Worm (Caenorhabditis elegans) whole organism, L1 larva: ENCODE results near the gene hot-4.
A peak's percentile ranks its signal among the peaks of the same experiment; 100 is the strongest.

Experiments used
- C04F5.9 ChIP-seq: sonication (generic microtip); optimal IDR thresholded peaks from 2 replicates; lab custom pipeline; 2016; ENCODE audit warnings: missing genetic modification characterization, missing compliant biosample characterization
- C16A3.4 ChIP-seq: fragments of 150-350 bp; optimal IDR thresholded peaks from 2 replicates; lab custom pipeline; 2014; ENCODE audit warnings: missing biosample characterization, missing genetic modification characterization
- C34B4.2 ChIP-seq: sonication (generic microtip); optimal IDR thresholded peaks from 2 replicates; lab custom pipeline; 2017; ENCODE audit warnings: mild to moderate bottlenecking, missing genetic modification characterization, missing compliant biosample characterization
- aha-1 ChIP-seq: fragments of 150-350 bp; optimal IDR thresholded peaks from 2 replicates; lab custom pipeline; 2014; ENCODE audit warnings: missing biosample characterization, missing genetic modification characterization
- blmp-1 ChIP-seq: fragments of 150-350 bp; optimal IDR thresholded peaks from 2 replicates; lab custom pipeline; 2014; ENCODE audit warnings: missing biosample characterization, missing genetic modification characterization
- ceh-63 ChIP-seq: fragments of 200-800 bp; sonication (Bioruptor generic); optimal IDR thresholded peaks from 2 replicates; lab custom pipeline; 2018; ENCODE audit warnings: mild to moderate bottlenecking, missing genetic modification characterization, missing compliant biosample characterization
- ceh-8 ChIP-seq: fragments of 200-800 bp; sonication (Bioruptor generic); optimal IDR thresholded peaks from 2 replicates; lab custom pipeline; 2018; ENCODE audit warnings: mild to moderate bottlenecking, missing genetic modification characterization, moderate library complexity, missing compliant biosample characterization
- ceh-90 ChIP-seq: sonication (generic microtip); optimal IDR thresholded peaks from 2 replicates; lab custom pipeline; 2016; ENCODE audit warnings: missing genetic modification characterization, missing compliant biosample characterization
- egl-13 ChIP-seq: sonication (generic microtip); optimal IDR thresholded peaks from 2 replicates; lab custom pipeline; 2016; ENCODE audit warnings: missing genotype, missing genetic modification reagents, missing genetic modification characterization, missing compliant biosample characterization
- egl-27 ChIP-seq, 2 experiments: fragments of 150-350 bp in 1 of 2; sonication (generic microtip); optimal IDR thresholded peaks; 3 replicates each; lab custom pipeline; 2017 to 2018; ENCODE audit warnings: missing biosample characterization in 2 of 2, missing genetic modification characterization in 2 of 2, missing genetic modification reagents in 2 of 2
- elt-2 ChIP-seq: sonication (generic microtip); optimal IDR thresholded peaks from 2 replicates; lab custom pipeline; 2016; ENCODE audit warnings: missing genetic modification characterization, mild to moderate bottlenecking, inconsistent platforms, missing compliant biosample characterization, missing genetic modification reagents
- elt-3 ChIP-seq, 6 experiments: fragments of 150-350 bp in 1 of 6; sonication (generic microtip); optimal IDR thresholded peaks; 2 replicates each; lab custom pipeline; 2017 to 2018; ENCODE audit warnings: missing biosample characterization in 6 of 6, missing genetic modification characterization in 6 of 6, inconsistent platforms in 1 of 6
- ets-5 ChIP-seq: fragments of 200-800 bp; sonication (Bioruptor generic); IDR thresholded peaks from 2 replicates; pipeline ENCODE4 v1.3.6; 2022; ENCODE audit warnings: missing genetic modification characterization, missing compliant biosample characterization
- fkh-4 ChIP-seq: sonication (generic microtip); optimal IDR thresholded peaks from 2 replicates; lab custom pipeline; 2016; ENCODE audit warnings: missing compliant biosample characterization, missing genetic modification characterization, borderline replicate concordance
- grh-1 ChIP-seq: fragments of 200-800 bp; sonication (Bioruptor generic); IDR thresholded peaks from 2 replicates; pipeline ENCODE4 v1.3.6; 2022; ENCODE audit warnings: missing genetic modification reagents, missing genetic modification characterization, missing compliant biosample characterization
- hlh-17 ChIP-seq: fragments of 200-800 bp; sonication (Bioruptor generic); optimal IDR thresholded peaks from 2 replicates; lab custom pipeline; 2018; ENCODE audit warnings: missing genetic modification characterization, mild to moderate bottlenecking, missing compliant biosample characterization, moderate library complexity, borderline replicate concordance
- irx-1 ChIP-seq: sonication (generic microtip); optimal IDR thresholded peaks from 2 replicates; lab custom pipeline; 2016; ENCODE audit warnings: missing genetic modification characterization, missing compliant biosample characterization
- isw-1 ChIP-seq: fragments of 200-800 bp; sonication (Bioruptor generic); IDR thresholded peaks from 2 replicates; pipeline ENCODE4 v1.3.6; 2022; ENCODE audit warnings: missing genetic modification characterization, missing compliant biosample characterization
- jun-1 ChIP-seq: fragments of 150-350 bp; optimal IDR thresholded peaks from 2 replicates; lab custom pipeline; 2014; ENCODE audit warnings: missing biosample characterization, missing genetic modification reagents, missing genetic modification characterization
- lin-13 ChIP-seq: fragments of 150-350 bp; optimal IDR thresholded peaks from 2 replicates; lab custom pipeline; 2014; ENCODE audit warnings: missing biosample characterization, missing genetic modification reagents, missing genetic modification characterization
- lin-14 ChIP-seq: fragments of 200-800 bp; sonication (Bioruptor generic); optimal IDR thresholded peaks from 2 replicates; lab custom pipeline; 2018; ENCODE audit warnings: mild to moderate bottlenecking, missing genetic modification characterization, moderate library complexity, missing compliant biosample characterization
- lir-3 ChIP-seq: sonication (generic microtip); optimal IDR thresholded peaks from 2 replicates; lab custom pipeline; 2016; ENCODE audit warnings: mild to moderate bottlenecking, missing genetic modification characterization, moderate library complexity, missing compliant biosample characterization; ENCODE audit not compliant: poor library complexity
- lsy-2 ChIP-seq, 2 experiments: fragments of 150-350 bp; optimal IDR thresholded peaks; 2 replicates each; lab custom pipeline; 2014; ENCODE audit warnings: missing biosample characterization in 2 of 2, missing genetic modification characterization in 2 of 2
- mab-9 ChIP-seq: fragments of 200-800 bp; sonication (Bioruptor generic); IDR thresholded peaks from 2 replicates; pipeline ENCODE4 v1.3.6; 2022; ENCODE audit warnings: missing genetic modification reagents, missing genetic modification characterization, missing compliant biosample characterization
- mef-2 ChIP-seq: fragments of 150-350 bp; optimal IDR thresholded peaks from 2 replicates; lab custom pipeline; 2014; ENCODE audit warnings: missing biosample characterization, missing genetic modification characterization
- nhr-11 ChIP-seq: fragments of 150-350 bp; optimal IDR thresholded peaks from 2 replicates; lab custom pipeline; 2014; ENCODE audit warnings: missing biosample characterization, missing genetic modification characterization
- nhr-12 ChIP-seq: sonication (generic microtip); optimal IDR thresholded peaks from 2 replicates; lab custom pipeline; 2017; ENCODE audit warnings: missing biosample characterization, missing genetic modification characterization
- nhr-237 ChIP-seq: fragments of 150-350 bp; optimal IDR thresholded peaks from 2 replicates; lab custom pipeline; 2014; ENCODE audit warnings: missing biosample characterization, missing genetic modification characterization
- nhr-47 ChIP-seq: sonication (generic microtip); optimal IDR thresholded peaks from 2 replicates; lab custom pipeline; 2016; ENCODE audit warnings: mild to moderate bottlenecking, missing genetic modification characterization, moderate library complexity, missing compliant biosample characterization
- nhr-71 ChIP-seq: sonication (generic microtip); optimal IDR thresholded peaks from 2 replicates; lab custom pipeline; 2016; ENCODE audit warnings: mild to moderate bottlenecking, missing genetic modification characterization, moderate library complexity, missing compliant biosample characterization
- nhr-76 ChIP-seq: sonication (generic microtip); optimal IDR thresholded peaks from 2 replicates; lab custom pipeline; 2017; ENCODE audit warnings: missing biosample characterization, missing genetic modification characterization
- nhr-90 ChIP-seq: sonication (generic microtip); optimal IDR thresholded peaks from 2 replicates; lab custom pipeline; 2016; ENCODE audit warnings: mild to moderate bottlenecking, missing genetic modification characterization, missing compliant biosample characterization; ENCODE audit not compliant: poor library complexity
- pag-3 ChIP-seq: sonication (generic microtip); optimal IDR thresholded peaks from 2 replicates; lab custom pipeline; 2017; ENCODE audit warnings: missing genetic modification characterization, mild to moderate bottlenecking, missing compliant biosample characterization, antibody characterized with exemption, borderline replicate concordance; ENCODE audit not compliant: insufficient read depth
- pqm-1 ChIP-seq: sonication (generic microtip); optimal IDR thresholded peaks from 3 replicates; lab custom pipeline; 2017; ENCODE audit warnings: missing biosample characterization, missing genetic modification characterization
- rnt-1 ChIP-seq: sonication (generic microtip); optimal IDR thresholded peaks from 2 replicates; lab custom pipeline; 2016; ENCODE audit warnings: mild to moderate bottlenecking, missing genetic modification characterization, moderate library complexity, missing compliant biosample characterization
- sox-4 ChIP-seq: sonication (generic microtip); optimal IDR thresholded peaks from 2 replicates; lab custom pipeline; 2016; ENCODE audit warnings: missing genetic modification characterization, missing compliant biosample characterization
- sup-37 ChIP-seq: fragments of 200-800 bp; sonication (Bioruptor generic); optimal IDR thresholded peaks from 2 replicates; lab custom pipeline; 2018; ENCODE audit warnings: mild to moderate bottlenecking, missing genetic modification characterization, missing compliant biosample characterization
- swsn-7 ChIP-seq: sonication (generic microtip); optimal IDR thresholded peaks from 2 replicates; lab custom pipeline; 2016; ENCODE audit warnings: missing genetic modification characterization, missing compliant biosample characterization
- tlp-1 ChIP-seq: fragments of 150-350 bp; optimal IDR thresholded peaks from 2 replicates; lab custom pipeline; 2014; ENCODE audit warnings: missing biosample characterization, missing genetic modification characterization
- unc-62 ChIP-seq: fragments of 150-350 bp; optimal IDR thresholded peaks from 2 replicates; lab custom pipeline; 2014; ENCODE audit warnings: missing biosample characterization, missing genetic modification reagents, missing genetic modification characterization
- unc-98 ChIP-seq: fragments of 200-800 bp; sonication (Bioruptor generic); IDR thresholded peaks from 2 replicates; pipeline ENCODE4 v1.3.6; 2022; ENCODE audit warnings: missing genetic modification characterization, missing compliant biosample characterization
- vab-15 ChIP-seq: sonication (generic microtip); optimal IDR thresholded peaks from 2 replicates; lab custom pipeline; 2017; ENCODE audit warnings: missing genotype, mild to moderate bottlenecking, missing genetic modification characterization, missing compliant biosample characterization
- xbp-1 ChIP-seq: sonication (generic microtip); optimal IDR thresholded peaks from 2 replicates; lab custom pipeline; 2016; ENCODE audit warnings: missing genetic modification characterization, missing compliant biosample characterization
- zip-4 ChIP-seq: fragments of 200-800 bp; sonication (Bioruptor generic); optimal IDR thresholded peaks from 2 replicates; lab custom pipeline; 2018; ENCODE audit warnings: mild to moderate bottlenecking, missing genetic modification characterization, moderate library complexity, missing compliant biosample characterization

Gene hot-4

DNA sequence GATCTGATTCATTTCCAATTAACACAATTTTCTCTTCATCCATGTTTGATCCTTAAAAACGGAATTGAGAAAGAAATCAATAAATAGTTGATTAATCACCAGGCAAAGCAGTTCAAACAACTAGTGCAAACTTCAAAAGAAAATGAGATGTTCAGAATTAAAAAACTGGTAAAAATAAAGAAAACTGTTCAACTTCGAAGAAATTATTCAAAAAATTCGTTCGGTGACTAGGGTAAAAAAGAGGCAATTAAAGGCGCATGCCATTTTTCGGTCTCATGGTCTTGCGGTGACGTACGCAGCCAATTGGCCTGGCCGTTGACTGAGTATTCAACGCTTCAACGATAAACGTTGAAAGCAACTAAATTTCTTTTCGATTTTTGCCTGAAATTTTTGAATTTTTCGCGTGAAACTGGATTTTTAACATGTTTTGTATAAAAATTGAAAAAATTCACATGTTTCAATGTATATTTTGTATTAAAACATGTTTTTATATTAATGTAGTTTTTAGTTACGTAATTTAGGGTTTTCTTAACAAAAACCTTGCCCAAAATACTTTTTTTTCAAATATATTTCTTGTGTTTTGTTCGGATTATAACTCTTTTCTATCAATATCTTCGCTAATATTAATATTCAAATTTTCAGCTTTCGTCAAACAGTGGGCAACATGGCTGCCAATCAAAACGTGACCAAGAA lies 10.9 kb upstream of the hot-4 start, which contains the start of the genes sna-3 and rps-3 (continued):
- no peak for TF ChIP-seq sox-4 (tag; lab: Kevin White, UChicago)
- TF ChIP-seq aha-1 (tag; lab: Kevin White, UChicago) = no peak
- TF ChIP-seq lin-14 (GFP tag; lab: Kevin White, UChicago) = peak; percentile 70
- peak; percentile 89 for TF ChIP-seq C16A3.4 (tag; lab: Kevin White, UChicago)
- peak; percentile 11 for TF ChIP-seq nhr-237 (tag; lab: Kevin White, UChicago)
- no peak for TF ChIP-seq pag-3 (tag; lab: Kevin White, UChicago)
- TF ChIP-seq rnt-1 = peak; percentile 85
- TF ChIP-seq nhr-47 (tag; lab: Kevin White, UChicago) = peak; percentile 72
- no peak for TF ChIP-seq unc-62 (GFP tag; lab: Kevin White, UChicago)
- 0 out of 2 replicates have a peak, but pooled peaks have one; percentile 27 for TF ChIP-seq grh-1 (GFP tag; lab: Robert Waterston, UW)
- peak; percentile 44 for TF ChIP-seq vab-15 (tag; lab: Kevin White, UChicago)
- TF ChIP-seq ceh-90 (tag; lab: Kevin White, UChicago) = no peak
- no peak for TF ChIP-seq zip-4 (GFP tag; lab: Kevin White, UChicago)
- TF ChIP-seq pqm-1 (tag; lab: Kevin White, UChicago) = no peak
- TF ChIP-seq lin-13 (GFP tag; lab: Kevin White, UChicago) = peak; percentile 65
- TF ChIP-seq xbp-1 (tag; lab: Kevin White, UChicago) = peak; percentile 74
- TF ChIP-seq nhr-12 (tag; lab: Kevin White, UChicago) = no peak
- no peak for TF ChIP-seq mef-2 (tag; lab: Kevin White, UChicago)
- TF ChIP-seq nhr-90 = peak; percentile 57
- TF ChIP-seq lsy-2 (tag; optimal IDR thresholded peaks at IDR 0.05; lab: Kevin White, UChicago) = peak; percentile 84 to 93
- no peak for TF ChIP-seq egl-27 (tag; optimal IDR thresholded peaks at IDR 0.05; lab: Kevin White, UChicago)
- TF ChIP-seq C04F5.9 (tag; lab: Kevin White, UChicago) = no peak
- peak; percentile 25 for TF ChIP-seq lir-3 (tag; lab: Kevin White, UChicago)
- no peak for TF ChIP-seq C34B4.2
- TF ChIP-seq isw-1 = peak; percentile 60
- no peak for TF ChIP-seq unc-98 (GFP tag; lab: Robert Waterston, UW)
- TF ChIP-seq hlh-17 = no peak
- no peak for TF ChIP-seq egl-13 (tag; lab: Kevin White, UChicago)
- TF ChIP-seq ets-5 (GFP tag; lab: Robert Waterston, UW) = no peak
- peak; percentile 83 for TF ChIP-seq nhr-71 (tag; lab: Kevin White, UChicago)
- TF ChIP-seq elt-2 (tag; lab: Kevin White, UChicago) = no peak
- no peak for TF ChIP-seq mab-9 (GFP tag; lab: Robert Waterston, UW)
- TF ChIP-seq irx-1 (tag; lab: Kevin White, UChicago) = peak; percentile 40
- TF ChIP-seq ceh-8 = peak; percentile 31

DNA sequence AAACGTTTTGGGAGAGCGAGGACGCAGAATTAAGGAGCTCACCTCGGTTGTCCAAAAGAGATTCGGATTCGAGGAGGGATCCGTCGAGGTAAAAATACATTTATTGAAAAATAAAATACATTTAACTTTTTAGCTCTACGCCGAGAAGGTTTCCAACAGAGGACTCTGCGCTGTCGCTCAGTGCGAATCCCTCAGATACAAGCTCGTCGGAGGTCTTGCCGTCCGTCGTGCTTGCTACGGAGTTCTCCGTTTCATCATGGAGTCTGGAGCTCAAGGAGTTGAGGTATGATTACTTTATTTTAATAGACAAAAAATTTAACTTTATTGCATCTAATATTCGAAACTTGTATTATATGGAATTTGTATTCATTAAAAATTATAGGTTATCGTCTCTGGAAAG lies 10.2 kb upstream of the hot-4 start:
- TF ChIP-seq grh-1 (GFP tag; lab: Robert Waterston, UW) (no peak), nhr-76 (no peak), ceh-8 (no peak)
- TF ChIP-seq, all 84 proteins: peak for 0

DNA sequence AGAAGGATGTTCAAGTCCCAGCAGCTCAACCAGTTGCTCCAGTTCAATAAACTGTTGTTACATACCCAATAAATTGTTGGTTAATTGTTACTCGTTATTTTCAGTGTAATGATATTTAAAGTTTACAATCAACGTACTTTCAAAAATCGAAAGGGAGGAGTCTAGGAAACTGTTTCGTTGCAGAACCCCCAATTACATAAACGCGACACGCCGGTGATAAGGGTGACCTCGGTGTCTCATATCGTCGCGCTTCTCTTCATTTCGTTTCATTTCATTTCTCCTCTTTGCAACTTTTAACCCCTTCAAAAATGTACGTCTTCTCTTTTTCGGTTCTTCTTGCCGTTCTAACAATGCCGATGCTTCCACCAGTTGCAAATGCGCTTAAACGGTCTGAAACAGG lies 9.3 kb upstream of the hot-4 start, which contains the start of gene C23G10.2:
C23G10.2 (plus strand) TSS at position 184 of the 400 bp plus-strand sequence.
- TF ChIP-seq isw-1 = no peak
- no peak for TF ChIP-seq tlp-1 (tag; lab: Kevin White, UChicago)
- TF ChIP-seq elt-3 (tag; optimal IDR thresholded peaks at IDR 0.05; lab: Kevin White, UChicago) = peak in 1 of 6 experiments; percentile 58
- peak in 1 of 2 experiments; percentile 36 for TF ChIP-seq lsy-2 (tag; optimal IDR thresholded peaks at IDR 0.05; lab: Kevin White, UChicago)
- no peak for TF ChIP-seq unc-62 (GFP tag; lab: Kevin White, UChicago)
- TF ChIP-seq ceh-63 (GFP tag; lab: Kevin White, UChicago) = no peak
- no peak for TF ChIP-seq fkh-4 (tag; lab: Kevin White, UChicago)
- no peak for TF ChIP-seq nhr-11 (tag; lab: Kevin White, UChicago)
- peak; percentile 14 for TF ChIP-seq blmp-1
- no peak for TF ChIP-seq swsn-7 (tag; lab: Kevin White, UChicago)
- no peak for TF ChIP-seq lin-13 (GFP tag; lab: Kevin White, UChicago)
- TF ChIP-seq zip-4 (GFP tag; lab: Kevin White, UChicago) = no peak
- no peak for TF ChIP-seq sup-37
- TF ChIP-seq pqm-1 (tag; lab: Kevin White, UChicago) = no peak
- no peak for TF ChIP-seq jun-1
